Worm (Caenorhabditis elegans): Measurements from ENCODE around the gene adbp-1.

- TF ChIP-seq mdl-1 (tag; optimal IDR thresholded peaks at IDR 0.05) (no peak), zag-1 (tag; optimal IDR thresholded peaks at IDR 0.05) (no peak), peb-1 (tag; optimal IDR thresholded peaks at IDR 0.05) (no peak), nhr-10 (tag; optimal IDR thresholded peaks at IDR 0.05) (no peak), lin-11 (tag; optimal IDR thresholded peaks at IDR 0.05) (no peak), mbf-1 (tag; optimal IDR thresholded peaks at IDR 0.05) (no peak), blmp-1 (tag; optimal IDR thresholded peaks at IDR 0.05; ENCODE audit: insufficient read depth) (no peak), unc-39 (tag; optimal IDR thresholded peaks at IDR 0.05) (no peak), sma-3 (GFP tag; optimal IDR thresholded peaks at IDR 0.05) (no peak), unc-62 (GFP tag; optimal IDR thresholded peaks at IDR 0.05) (no peak), lsy-2 (tag; optimal IDR thresholded peaks at IDR 0.05) (no peak), ztf-1 (GFP tag; conservative IDR thresholded peaks at IDR 0.05) (no peak), ztf-11 (tag; optimal IDR thresholded peaks at IDR 0.05) (no peak), nhr-6 (tag; optimal IDR thresholded peaks at IDR 0.05) (no peak)
Observed at ce11 chrII:11448753-11449152, 4.8 kb downstream of the adbp-1 start, which contains the start of gene W02B12.1.

All from whole organism, L2 larva.